Worm (Caenorhabditis elegans) whole organism, L2 larva: ENCODE measurements around the gene tmc-1.

ENCODE experiments used
- C34F6.9 ChIP-seq: fragments of 150-350 bp; optimal IDR thresholded peaks from 2 replicates; lab custom pipeline; 2014; ENCODE audit warnings: missing biosample characterization, missing genetic modification characterization
- Y55F3AM.14 ChIP-seq: fragments of 200-800 bp; sonication (Bioruptor generic); optimal IDR thresholded peaks from 2 replicates; lab custom pipeline; 2018; ENCODE audit warnings: mild to moderate bottlenecking, missing genetic modification characterization, missing compliant biosample characterization
- ZK546.5 ChIP-seq: sonication (generic microtip); optimal IDR thresholded peaks from 2 replicates; lab custom pipeline; 2017; ENCODE audit warnings: missing biosample characterization, missing genetic modification characterization
- alr-1 ChIP-seq: fragments of 150-350 bp; optimal IDR thresholded peaks from 2 replicates; lab custom pipeline; 2014; ENCODE audit warnings: missing biosample characterization, missing genetic modification characterization
- aly-2 ChIP-seq: fragments of 150-350 bp; optimal IDR thresholded peaks from 2 replicates; lab custom pipeline; 2014; ENCODE audit warnings: missing biosample characterization, missing genetic modification characterization
- blmp-1 ChIP-seq: sonication (generic microtip); optimal IDR thresholded peaks from 2 replicates; lab custom pipeline; 2017; ENCODE audit warnings: missing genetic modification characterization, mild to moderate bottlenecking, missing compliant biosample characterization, antibody characterized with exemption, moderate library complexity; ENCODE audit not compliant: insufficient read depth
- ceh-16 ChIP-seq: fragments of 150-350 bp; optimal IDR thresholded peaks from 2 replicates; lab custom pipeline; 2014; ENCODE audit warnings: missing biosample characterization, missing genetic modification characterization
- crh-2 ChIP-seq: sonication (generic microtip); optimal IDR thresholded peaks from 2 replicates; lab custom pipeline; 2017; ENCODE audit warnings: missing biosample characterization, missing genetic modification characterization
- dmd-4 ChIP-seq: sonication (generic microtip); optimal IDR thresholded peaks from 2 replicates; lab custom pipeline; 2017; ENCODE audit warnings: missing biosample characterization, missing genetic modification characterization
- egl-27 ChIP-seq: sonication (generic microtip); optimal IDR thresholded peaks from 3 replicates; lab custom pipeline; 2017; ENCODE audit warnings: missing biosample characterization, missing genetic modification reagents, missing genetic modification characterization
- elt-1 ChIP-seq: fragments of 150-350 bp; optimal IDR thresholded peaks from 2 replicates; lab custom pipeline; 2014; ENCODE audit warnings: missing biosample characterization, missing genetic modification characterization
- lin-11 ChIP-seq: fragments of 150-350 bp; sonication (generic microtip); optimal IDR thresholded peaks from 2 replicates; lab custom pipeline; 2014; ENCODE audit warnings: missing biosample characterization, missing genetic modification characterization, inconsistent platforms, mixed read lengths
- lin-13 ChIP-seq: fragments of 150-350 bp; optimal IDR thresholded peaks from 2 replicates; lab custom pipeline; 2014; ENCODE audit warnings: missing biosample characterization, missing genetic modification reagents, missing genetic modification characterization
- mab-5 ChIP-seq: fragments of 150-350 bp; optimal IDR thresholded peaks from 2 replicates; lab custom pipeline; 2014; ENCODE audit warnings: missing biosample characterization, missing genetic modification characterization
- mbf-1 ChIP-seq: sonication (generic microtip); optimal IDR thresholded peaks from 2 replicates; lab custom pipeline; 2017; ENCODE audit warnings: missing biosample characterization, missing genetic modification characterization
- mdl-1 ChIP-seq, 2 experiments: fragments of 150-350 bp in 1 of 2; sonication (generic microtip) in 1 of 2; optimal IDR thresholded peaks; 2 replicates each; lab custom pipeline; 2017; ENCODE audit warnings: missing biosample characterization in 2 of 2, missing genetic modification characterization in 2 of 2
- nhr-10 ChIP-seq: sonication (generic microtip); optimal IDR thresholded peaks from 2 replicates; lab custom pipeline; 2017; ENCODE audit warnings: missing biosample characterization, missing genetic modification characterization
- nhr-12 ChIP-seq: fragments of 150-350 bp; optimal IDR thresholded peaks from 2 replicates; lab custom pipeline; 2014; ENCODE audit warnings: missing biosample characterization, missing genetic modification characterization
- nhr-129 ChIP-seq: fragments of 150-350 bp; optimal IDR thresholded peaks from 2 replicates; lab custom pipeline; 2014; ENCODE audit warnings: missing biosample characterization, missing genetic modification characterization
- nhr-21 ChIP-seq: fragments of 150-350 bp; optimal IDR thresholded peaks from 2 replicates; lab custom pipeline; 2014; ENCODE audit warnings: missing biosample characterization, missing genetic modification characterization
- nhr-23 ChIP-seq: fragments of 150-350 bp; optimal IDR thresholded peaks from 2 replicates; lab custom pipeline; 2014; ENCODE audit warnings: missing biosample characterization, missing genetic modification reagents, missing genetic modification characterization
- nhr-237 ChIP-seq: fragments of 150-350 bp; optimal IDR thresholded peaks from 2 replicates; lab custom pipeline; 2014; ENCODE audit warnings: missing biosample characterization, missing genetic modification characterization
- nhr-25 ChIP-seq: fragments of 150-350 bp; sonication (generic microtip); optimal IDR thresholded peaks from 3 replicates; lab custom pipeline; 2014; ENCODE audit warnings: missing biosample characterization, missing genetic modification characterization
- nhr-77 ChIP-seq: fragments of 150-350 bp; optimal IDR thresholded peaks from 2 replicates; lab custom pipeline; 2014; ENCODE audit warnings: missing biosample characterization, missing genetic modification characterization
- peb-1 ChIP-seq: fragments of 150-350 bp; optimal IDR thresholded peaks from 2 replicates; lab custom pipeline; 2014; ENCODE audit warnings: missing biosample characterization, missing genetic modification characterization
- sem-4 ChIP-seq: fragments of 150-350 bp; optimal IDR thresholded peaks from 2 replicates; lab custom pipeline; 2014; ENCODE audit warnings: missing biosample characterization, missing genetic modification reagents, missing genetic modification characterization
- skn-1 ChIP-seq: sonication (generic microtip); optimal IDR thresholded peaks from 2 replicates; lab custom pipeline; 2017; ENCODE audit warnings: missing biosample characterization, missing genetic modification characterization
- sma-3 ChIP-seq: sonication (generic microtip); optimal IDR thresholded peaks from 2 replicates; lab custom pipeline; 2016; ENCODE audit warnings: missing genetic modification reagents, missing genetic modification characterization, missing compliant biosample characterization
- sma-9 ChIP-seq, 2 experiments: fragments of 150-350 bp in 1 of 2; sonication (generic microtip) in 1 of 2; optimal IDR thresholded peaks; 2 replicates each; lab custom pipeline; 2014 to 2016; ENCODE audit warnings: missing genetic modification characterization in 2 of 2, mild to moderate bottlenecking in 1 of 2, missing biosample characterization in 1 of 2, missing compliant biosample characterization in 1 of 2, missing genetic modification reagents in 1 of 2, moderate library complexity in 1 of 2
- snpc-4 ChIP-seq: fragments of 150-350 bp; optimal IDR thresholded peaks from 2 replicates; lab custom pipeline; 2014; ENCODE audit warnings: missing biosample characterization, missing genetic modification characterization
- unc-39 ChIP-seq: fragments of 150-350 bp; optimal IDR thresholded peaks from 2 replicates; lab custom pipeline; 2014; ENCODE audit warnings: missing biosample characterization, missing genetic modification characterization
- zag-1 ChIP-seq: fragments of 150-350 bp; optimal IDR thresholded peaks from 2 replicates; lab custom pipeline; 2014; ENCODE audit warnings: missing biosample characterization, missing genetic modification characterization
- ztf-1 ChIP-seq: fragments of 200-800 bp; sonication (Bioruptor generic); conservative IDR thresholded peaks from 2 replicates; pipeline ENCODE4 v1.3.6; 2022; ENCODE audit warnings: missing genetic modification characterization, missing compliant biosample characterization
- ztf-11 ChIP-seq: sonication (generic microtip); optimal IDR thresholded peaks from 2 replicates; lab custom pipeline; 2017; ENCODE audit warnings: missing biosample characterization, missing genetic modification characterization
- ztf-4 ChIP-seq: fragments of 150-350 bp; optimal IDR thresholded peaks from 2 replicates; lab custom pipeline; 2014; ENCODE audit warnings: missing biosample characterization, missing genetic modification characterization

tmc-1 gene

DNA sequence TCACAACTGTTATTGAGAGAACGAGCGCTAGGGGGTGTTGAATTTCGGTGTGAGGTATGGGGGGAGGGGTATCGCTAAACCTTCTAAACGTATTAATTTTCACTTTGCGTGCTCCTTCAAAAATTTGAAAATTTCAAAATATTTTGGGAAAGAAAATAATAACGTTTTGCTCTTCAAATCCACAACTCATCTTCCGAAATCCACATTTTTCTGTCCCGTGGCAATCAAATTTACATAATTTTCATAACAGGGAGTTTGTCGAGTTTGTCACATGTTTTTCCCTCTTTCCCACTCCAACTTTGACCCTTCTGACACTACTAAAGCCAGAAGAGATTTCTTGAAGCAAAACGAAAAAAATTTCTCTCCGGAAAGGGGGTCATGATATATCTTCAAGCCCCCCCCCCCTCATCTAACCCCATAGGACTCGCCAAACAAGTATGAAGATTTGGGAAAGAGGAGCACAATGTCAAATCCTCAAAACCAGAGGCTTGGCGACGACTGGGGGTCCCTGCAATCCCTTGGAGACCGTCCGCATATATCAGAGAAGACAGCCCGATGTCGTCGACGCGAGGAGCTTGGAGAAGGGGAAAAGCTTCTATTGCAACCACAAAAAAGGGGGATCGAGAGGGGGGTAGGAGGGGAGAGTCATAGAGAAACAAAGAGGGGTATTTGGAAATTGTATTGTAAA lies 19.4 kb downstream of the tmc-1 start:
- TF ChIP-seq ztf-4 (tag; lab: Kevin White, UChicago) (no peak), mab-5 (tag; lab: Kevin White, UChicago) (peak; percentile 40), mbf-1 (tag; lab: Kevin White, UChicago) (no peak), nhr-237 (tag; lab: Kevin White, UChicago) (no peak), nhr-12 (tag; lab: Kevin White, UChicago) (no peak)

DNA sequence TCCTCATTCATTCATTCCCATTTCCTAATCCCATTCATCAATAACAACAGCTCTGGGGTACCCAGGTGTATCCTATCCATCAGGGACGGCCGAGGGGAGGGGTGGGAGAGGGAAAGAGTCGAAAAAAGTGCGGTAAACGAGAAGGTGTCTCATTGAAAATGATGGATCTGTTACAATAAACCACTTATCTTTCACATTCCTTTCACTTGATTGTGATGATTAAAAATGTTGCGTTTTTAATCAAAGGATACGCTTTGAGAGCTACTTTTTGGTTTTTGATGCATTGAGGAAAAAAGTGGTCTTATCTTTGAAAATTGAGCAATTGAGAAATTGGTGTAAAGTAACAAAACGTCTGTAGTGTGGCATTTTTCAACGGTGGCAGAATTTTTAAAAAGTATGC lies 21.3 kb downstream of the tmc-1 start:
- TF ChIP-seq unc-39 (tag; lab: Kevin White, UChicago) (no peak), nhr-12 (tag; lab: Kevin White, UChicago) (no peak), peb-1 (tag; lab: Kevin White, UChicago) (no peak), snpc-4 (tag; lab: Kevin White, UChicago) (no peak), sem-4 (tag; lab: Kevin White, UChicago) (no peak), nhr-23 (tag; lab: Kevin White, UChicago) (no peak), lin-13 (no peak), egl-27 (tag; lab: Kevin White, UChicago) (no peak), mdl-1 (tag; optimal IDR thresholded peaks at IDR 0.05; lab: Kevin White, UChicago) (no peak), zag-1 (no peak), lin-11 (tag; lab: Kevin White, UChicago) (no peak), aly-2 (tag; lab: Kevin White, UChicago) (no peak), ztf-1 (no peak), blmp-1 (no peak), nhr-10 (tag; lab: Kevin White, UChicago) (no peak), ztf-11 (tag; lab: Kevin White, UChicago) (no peak), alr-1 (no peak)

DNA sequence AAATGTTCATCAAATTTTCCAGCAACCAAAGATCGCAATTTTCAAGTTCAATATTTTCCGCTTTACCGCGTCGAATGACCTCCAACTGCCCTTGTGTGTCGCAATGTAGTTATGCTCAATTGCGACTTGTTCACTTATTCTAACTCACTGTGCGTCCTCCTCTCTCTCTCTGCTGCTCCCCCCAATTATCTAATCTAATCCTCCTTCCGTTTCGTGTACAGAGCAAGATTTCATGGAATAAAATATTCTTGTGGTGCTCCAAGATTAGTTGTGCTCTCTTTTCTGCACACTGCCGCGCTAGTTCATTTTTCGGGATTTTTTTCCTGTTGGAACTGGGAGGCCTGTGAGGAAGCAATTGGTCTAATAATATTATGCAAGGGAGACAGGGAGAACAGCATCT lies 22.0 kb downstream of the tmc-1 start:
- TF ChIP-seq ceh-16 (tag; lab: Kevin White, UChicago): no peak
- TF ChIP-seq nhr-77 (tag; lab: Kevin White, UChicago): no peak

DNA sequence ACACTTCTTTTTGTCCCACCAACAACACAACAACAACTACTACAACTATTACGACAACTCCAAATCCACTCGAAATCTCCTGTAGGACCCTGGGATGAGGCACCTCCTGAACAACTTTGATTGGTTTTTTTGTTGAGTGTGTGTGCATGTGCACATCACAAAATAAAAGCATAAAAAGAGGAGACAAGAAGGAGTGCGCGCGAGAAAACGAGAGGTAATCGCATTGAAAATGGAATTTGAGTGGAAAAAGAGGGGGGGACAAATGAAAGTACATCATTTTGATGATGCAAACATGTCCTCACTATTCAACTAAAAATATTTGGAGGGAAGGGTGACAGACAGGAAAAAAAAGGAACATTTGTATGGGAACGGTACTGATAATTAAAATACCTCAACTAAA lies 23.5 kb downstream of the tmc-1 start:
- no peak for TF ChIP-seq ceh-16 (tag; lab: Kevin White, UChicago)

DNA sequence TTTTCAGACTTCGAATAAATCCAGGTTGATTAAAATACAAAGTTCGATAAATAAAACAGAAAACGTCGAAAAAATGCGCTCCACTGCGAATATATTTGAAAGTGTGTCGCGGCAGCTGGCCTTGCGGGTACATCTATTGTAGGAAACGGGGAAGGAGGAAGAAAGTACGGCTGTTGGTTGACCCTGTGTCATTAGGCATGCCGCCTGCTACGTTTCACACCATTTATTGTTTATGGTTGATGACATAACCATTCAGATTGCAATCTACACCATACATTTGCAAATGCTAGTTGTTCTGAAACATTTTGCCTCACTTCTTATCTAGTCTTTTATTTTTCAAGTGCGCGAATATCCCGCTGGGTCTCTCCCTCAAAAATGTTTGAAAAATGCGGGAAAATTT lies 29.6 kb downstream of the tmc-1 start, which contains the start of gene T13G4.4:
TSS of gene T13G4.4 (minus strand) at position 97 of the 400 bp plus-strand sequence.
- TF ChIP-seq sma-3 (GFP tag; lab: Kevin White, UChicago) (no peak), snpc-4 (tag; lab: Kevin White, UChicago) (no peak), elt-1 (tag; lab: Kevin White, UChicago) (no peak), nhr-25 (peak; percentile 22), nhr-77 (tag; lab: Kevin White, UChicago) (no peak), skn-1 (tag; lab: Kevin White, UChicago) (no peak)

DNA sequence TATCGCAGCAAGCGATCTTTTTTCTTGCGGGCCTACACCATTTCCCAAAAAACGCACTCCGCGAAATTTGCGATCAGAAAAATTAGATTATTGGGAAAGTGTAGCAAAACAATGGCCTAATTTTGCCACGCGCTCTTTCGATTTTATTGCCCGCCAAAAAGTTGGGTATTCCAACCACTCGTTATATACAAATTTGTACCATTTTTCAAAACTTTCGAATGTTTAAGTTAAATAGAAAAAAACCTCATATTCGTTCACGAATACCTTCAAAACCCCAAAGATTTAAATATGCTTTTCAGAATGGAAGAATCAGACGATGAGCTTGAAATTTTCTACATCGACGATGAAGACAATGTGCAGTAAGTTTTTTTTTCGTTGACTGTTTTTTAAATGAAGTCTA lies 30.8 kb downstream of the tmc-1 start, which contains the start of gene T13G4.1:
TSS of gene T13G4.1 (plus strand) at position 301 of the 400 bp plus-strand sequence.
- TF ChIP-seq nhr-129 (tag; lab: Kevin White, UChicago): no peak

DNA sequence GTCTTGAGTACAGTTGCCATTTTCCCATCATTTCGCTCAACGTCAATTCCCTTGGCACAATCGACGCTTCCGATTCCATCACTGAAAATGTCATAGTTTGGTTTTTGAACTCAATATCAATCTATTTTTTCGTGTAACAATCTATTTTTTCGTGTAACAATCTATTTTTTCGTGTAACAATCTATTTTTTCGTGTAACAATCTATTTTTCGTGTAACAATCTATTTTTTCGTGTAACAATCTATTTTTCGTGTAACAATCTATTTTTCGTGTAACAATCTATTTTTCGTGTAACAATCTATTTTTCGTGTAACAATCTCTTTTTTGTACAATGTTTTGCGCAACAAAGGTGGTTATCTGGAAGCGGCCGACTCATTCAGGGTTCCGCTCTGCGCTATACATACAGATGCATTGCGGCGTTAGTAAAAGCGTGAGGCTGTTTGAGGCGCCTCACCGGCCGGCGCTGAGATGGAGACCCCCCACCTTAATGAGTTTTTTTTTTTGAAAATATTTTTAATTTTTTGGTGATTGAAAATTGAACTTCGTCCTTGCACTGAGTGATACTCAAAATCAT lies 33.3 kb downstream of the tmc-1 start:
- peak; percentile 35 for TF ChIP-seq snpc-4 (tag; lab: Kevin White, UChicago)

DNA sequence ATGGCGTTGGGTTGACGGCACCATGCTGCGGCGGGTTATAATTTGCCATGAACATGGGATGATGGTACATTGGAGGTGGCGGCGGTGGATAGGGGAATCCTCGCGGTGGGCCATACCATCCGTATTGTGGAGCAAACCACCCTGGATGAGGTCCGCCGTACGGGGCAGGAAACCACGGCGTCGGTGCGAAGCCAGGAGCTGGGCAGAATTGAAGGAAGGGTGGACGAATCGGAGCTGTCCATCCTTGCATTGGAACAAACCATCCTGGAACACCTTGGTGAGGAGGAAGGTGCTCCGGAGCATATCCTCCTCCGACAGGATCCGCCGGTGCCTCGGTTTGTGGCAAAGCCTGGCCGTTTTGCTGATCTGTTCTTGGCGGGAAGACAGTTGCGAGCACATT lies 40.6 kb downstream of the tmc-1 start:
- TF ChIP-seq sma-9 (GFP tag; optimal IDR thresholded peaks at IDR 0.05; lab: Kevin White, UChicago) (no peak), sma-9 (tag; optimal IDR thresholded peaks at IDR 0.05; lab: Kevin White, UChicago) (no peak), nhr-21 (tag; lab: Kevin White, UChicago) (no peak), mdl-1 (tag; optimal IDR thresholded peaks at IDR 0.05; lab: Kevin White, UChicago) (no peak), snpc-4 (tag; lab: Kevin White, UChicago) (no peak), nhr-12 (tag; lab: Kevin White, UChicago) (no peak), sem-4 (tag; lab: Kevin White, UChicago) (no peak), crh-2 (tag; lab: Kevin White, UChicago) (no peak), ztf-4 (tag; lab: Kevin White, UChicago) (no peak), Y55F3AM.14 (GFP tag; lab: Kevin White, UChicago) (no peak), ZK546.5 (tag; lab: Kevin White, UChicago) (no peak), nhr-25 (no peak), skn-1 (tag; lab: Kevin White, UChicago) (no peak), zag-1 (no peak), C34F6.9 (tag; lab: Kevin White, UChicago) (no peak), dmd-4 (tag; lab: Kevin White, UChicago) (no peak), egl-27 (tag; lab: Kevin White, UChicago) (no peak)
- TF ChIP-seq, all 48 proteins: peak for 0
